Worm (Caenorhabditis elegans) whole organism, L3 larva: ENCODE results near the gene rheb-1.
A peak's percentile ranks its signal among the peaks of the same experiment; 100 is the strongest.
"Not testable (repeated sequence)": the region's sequence is repeated elsewhere in the genome, so short reads cannot be mapped to it uniquely, and the experiment has no call there.

Experiments used
- R02D3.7 ChIP-seq: fragments of 150-350 bp; optimal IDR thresholded peaks from 2 replicates; lab custom pipeline; 2014; ENCODE audit warnings: missing biosample characterization, missing genetic modification characterization
- aly-2 ChIP-seq: fragments of 150-350 bp; optimal IDR thresholded peaks from 2 replicates; lab custom pipeline; 2014; ENCODE audit warnings: missing biosample characterization, missing genetic modification characterization
- ama-1 ChIP-seq: fragments of 150-350 bp; optimal IDR thresholded peaks from 2 replicates; lab custom pipeline; 2018
- ceh-28 ChIP-seq: fragments of 150-350 bp; optimal IDR thresholded peaks from 2 replicates; lab custom pipeline; 2014; ENCODE audit warnings: missing biosample characterization, missing genetic modification reagents, missing genetic modification characterization
- ceh-82 ChIP-seq: fragments of 150-350 bp; optimal IDR thresholded peaks from 2 replicates; lab custom pipeline; 2014; ENCODE audit warnings: missing biosample characterization, missing genetic modification characterization
- egl-27 ChIP-seq: sonication (generic microtip); optimal IDR thresholded peaks from 4 replicates; lab custom pipeline; 2017; ENCODE audit warnings: missing biosample characterization, missing genetic modification reagents, missing genetic modification characterization
- egl-5 ChIP-seq: fragments of 150-350 bp; optimal IDR thresholded peaks from 2 replicates; lab custom pipeline; 2017; ENCODE audit warnings: missing biosample characterization, missing genetic modification reagents, missing genetic modification characterization, inconsistent platforms
- elt-2 ChIP-seq: sonication (generic microtip); optimal IDR thresholded peaks from 2 replicates; lab custom pipeline; 2016; ENCODE audit warnings: missing genetic modification reagents, mild to moderate bottlenecking, missing genetic modification characterization, missing compliant biosample characterization
- elt-3 ChIP-seq, 3 experiments: fragments of 150-350 bp in 1 of 3; sonication (generic microtip) in 2 of 3; optimal IDR thresholded peaks; 2 replicates in 2 of 3; 4 replicates in 1 of 3; lab custom pipeline; 2014 to 2017; ENCODE audit warnings: missing biosample characterization in 3 of 3, missing genetic modification characterization in 3 of 3
- eor-1 ChIP-seq, 2 experiments: fragments of 150-350 bp; optimal IDR thresholded peaks; 2 replicates each; lab custom pipeline; 2014 to 2018; ENCODE audit warnings: missing biosample characterization in 2 of 2, missing genetic modification characterization in 2 of 2
- fkh-10 ChIP-seq: sonication (generic microtip); optimal IDR thresholded peaks from 2 replicates; lab custom pipeline; 2017; ENCODE audit warnings: missing biosample characterization, missing genetic modification reagents, missing genetic modification characterization
- fkh-2 ChIP-seq: fragments of 150-350 bp; optimal IDR thresholded peaks from 2 replicates; lab custom pipeline; 2014; ENCODE audit warnings: missing biosample characterization, missing genetic modification reagents, missing genetic modification characterization
- hmg-11 ChIP-seq: sonication (generic microtip); optimal IDR thresholded peaks from 2 replicates; lab custom pipeline; 2016; ENCODE audit warnings: missing genetic modification characterization, missing compliant biosample characterization
- jun-1 ChIP-seq: fragments of 150-350 bp; optimal IDR thresholded peaks from 2 replicates; lab custom pipeline; 2014; ENCODE audit warnings: missing biosample characterization, missing genetic modification reagents, missing genetic modification characterization
- lin-15B ChIP-seq: fragments of 150-350 bp; optimal IDR thresholded peaks from 2 replicates; lab custom pipeline; 2014; ENCODE audit warnings: missing biosample characterization, missing genetic modification characterization
- lin-39 ChIP-seq: fragments of 150-350 bp; optimal IDR thresholded peaks from 2 replicates; lab custom pipeline; 2018; ENCODE audit warnings: missing biosample characterization, missing genetic modification reagents, missing genetic modification characterization
- lsy-12 ChIP-seq: sonication (generic microtip); optimal IDR thresholded peaks from 2 replicates; lab custom pipeline; 2016; ENCODE audit warnings: mild to moderate bottlenecking, missing genetic modification characterization, missing compliant biosample characterization
- nfya-1 ChIP-seq: sonication (generic microtip); optimal IDR thresholded peaks from 2 replicates; lab custom pipeline; 2017; ENCODE audit warnings: missing genetic modification characterization, mild to moderate bottlenecking, missing compliant biosample characterization, antibody characterized with exemption, moderate library complexity; ENCODE audit not compliant: insufficient read depth
- nhr-11 ChIP-seq: fragments of 150-350 bp; optimal IDR thresholded peaks from 2 replicates; lab custom pipeline; 2014; ENCODE audit warnings: missing biosample characterization, missing genetic modification characterization
- nhr-12 ChIP-seq: fragments of 150-350 bp; optimal IDR thresholded peaks from 2 replicates; lab custom pipeline; 2014; ENCODE audit warnings: missing biosample characterization, missing genetic modification characterization
- nhr-23 ChIP-seq: fragments of 150-350 bp; optimal IDR thresholded peaks from 2 replicates; lab custom pipeline; 2014; ENCODE audit warnings: missing biosample characterization, missing genetic modification reagents, missing genetic modification characterization
- nhr-237 ChIP-seq: fragments of 150-350 bp; optimal IDR thresholded peaks from 2 replicates; lab custom pipeline; 2014; ENCODE audit warnings: missing biosample characterization, missing genetic modification characterization
- nhr-25 ChIP-seq: sonication (generic microtip); optimal IDR thresholded peaks from 2 replicates; lab custom pipeline; 2017; ENCODE audit warnings: missing biosample characterization, missing genetic modification characterization
- nhr-43 ChIP-seq: sonication (generic microtip); optimal IDR thresholded peaks from 2 replicates; lab custom pipeline; 2016; ENCODE audit warnings: mild to moderate bottlenecking, missing genetic modification characterization, missing compliant biosample characterization; ENCODE audit not compliant: poor library complexity, severe bottlenecking
- nhr-76 ChIP-seq: fragments of 150-350 bp; sonication (generic microtip); optimal IDR thresholded peaks from 5 replicates; lab custom pipeline; 2014; ENCODE audit warnings: missing biosample characterization, missing genetic modification characterization
- nhr-77 ChIP-seq: fragments of 150-350 bp; optimal IDR thresholded peaks from 2 replicates; lab custom pipeline; 2014; ENCODE audit warnings: missing biosample characterization, missing genetic modification characterization
- pha-4 ChIP-seq: fragments of 150-350 bp; optimal IDR thresholded peaks from 2 replicates; lab custom pipeline; 2014; ENCODE audit warnings: missing biosample characterization, missing genetic modification reagents, missing genetic modification characterization
- pqm-1 ChIP-seq: fragments of 150-350 bp; optimal IDR thresholded peaks from 2 replicates; lab custom pipeline; 2017; ENCODE audit warnings: missing biosample characterization, missing genetic modification characterization, inconsistent platforms
- skn-1 ChIP-seq: fragments of 150-350 bp; optimal IDR thresholded peaks from 2 replicates; lab custom pipeline; 2014; ENCODE audit warnings: missing biosample characterization, missing genetic modification characterization
- snpc-4 ChIP-seq: fragments of 150-350 bp; optimal IDR thresholded peaks from 2 replicates; lab custom pipeline; 2014; ENCODE audit warnings: missing biosample characterization, missing genetic modification characterization
- tbx-2 ChIP-seq: sonication (generic microtip); optimal IDR thresholded peaks from 2 replicates; lab custom pipeline; 2016; ENCODE audit warnings: mild to moderate bottlenecking, missing genetic modification characterization, missing compliant biosample characterization
- unc-39 ChIP-seq: sonication (generic microtip); optimal IDR thresholded peaks from 4 replicates; lab custom pipeline; 2017; ENCODE audit warnings: missing biosample characterization, missing genetic modification characterization
- zag-1 ChIP-seq: fragments of 150-350 bp; optimal IDR thresholded peaks from 2 replicates; lab custom pipeline; 2014; ENCODE audit warnings: missing biosample characterization, missing genetic modification characterization
- ztf-11 ChIP-seq: fragments of 150-350 bp; optimal IDR thresholded peaks from 2 replicates; lab custom pipeline; 2014; ENCODE audit warnings: missing biosample characterization, missing genetic modification characterization
- ztf-4 ChIP-seq: fragments of 150-350 bp; optimal IDR thresholded peaks from 2 replicates; lab custom pipeline; 2014; ENCODE audit warnings: missing biosample characterization, missing genetic modification characterization

rheb-1 gene

ce11 chrIII:9426301-9426700 lies 29.5 kb downstream of the rheb-1 start, which contains the start of gene T26G10.5:
Gene T26G10.5 (minus strand): TSS chrIII:9426401.
- TF ChIP-seq tbx-2 (tag; lab: Kevin White, UChicago), result no peak
- TF ChIP-seq, all 47 proteins: peak for 0

ce11 chrIII:9420231-9420630 lies 35.6 kb downstream of the rheb-1 start, which contains the start of gene T26G10.4:
Gene T26G10.4 (plus strand): TSS chrIII:9420531.
- TF ChIP-seq lin-15B; tbx-2 (tag; lab: Kevin White, UChicago); fkh-10 (GFP tag; lab: Kevin White, UChicago): not testable (repeated sequence)

ce11 chrIII:9413340-9413739 lies 42.5 kb downstream of the rheb-1 start, which contains the start of gene T26G10.3:
Gene T26G10.3 (minus strand): TSS chrIII:9413440.
- TF ChIP-seq egl-27 (tag; lab: Kevin White, UChicago) (no peak), ama-1 (no peak), nhr-237 (tag; lab: Kevin White, UChicago) (no peak), ceh-82 (tag; lab: Kevin White, UChicago) (no peak), nhr-77 (tag; lab: Kevin White, UChicago) (no peak), lin-15B (no peak), skn-1 (tag; lab: Kevin White, UChicago) (no peak), ceh-28 (tag; lab: Kevin White, UChicago) (no peak), elt-3 (tag; optimal IDR thresholded peaks at IDR 0.05; lab: Kevin White, UChicago) (no peak), pqm-1 (tag; lab: Kevin White, UChicago) (no peak), nfya-1 (tag; lab: Kevin White, UChicago) (no peak), hmg-11 (no peak), eor-1 (tag; optimal IDR thresholded peaks at IDR 0.05; lab: Kevin White, UChicago) (no peak), nhr-11 (tag; lab: Kevin White, UChicago) (no peak), pha-4 (no peak), lin-39 (tag; lab: Kevin White, UChicago) (no peak), ztf-4 (tag; lab: Kevin White, UChicago) (no peak), tbx-2 (tag; lab: Kevin White, UChicago) (no peak), zag-1 (tag; lab: Kevin White, UChicago) (no peak), unc-39 (no peak)
- TF ChIP-seq, all 47 proteins: peak for 0

- TF ChIP-seq snpc-4 (tag; lab: Kevin White, UChicago) (peak; percentile 90), lin-15B (peak; percentile 24)
Measured at ce11 chrIII:9408304-9408703, 47.5 kb downstream of the rheb-1 start.

ce11 chrIII:9406600-9406999 lies 49.2 kb downstream of the rheb-1 start, which contains the start of gene T26G10.1:
Gene T26G10.1 (minus strand): TSS chrIII:9406641.
- TF ChIP-seq nhr-76 (tag; lab: Kevin White, UChicago) (no peak), pha-4 (peak; percentile 40), fkh-10 (GFP tag; lab: Kevin White, UChicago) (peak; percentile 7), skn-1 (tag; lab: Kevin White, UChicago) (peak; percentile 31), fkh-2 (tag; lab: Kevin White, UChicago) (no peak), lin-15B (peak; percentile 95), ceh-28 (tag; lab: Kevin White, UChicago) (peak; percentile 55), lsy-12 (tag; lab: Kevin White, UChicago) (peak; percentile 9), elt-2 (tag; lab: Kevin White, UChicago) (peak; percentile 31), hmg-11 (peak; percentile 30), egl-5 (no peak), nhr-23 (tag; lab: Kevin White, UChicago) (peak; percentile 61), ztf-11 (tag; lab: Kevin White, UChicago) (no peak), zag-1 (tag; lab: Kevin White, UChicago) (no peak), nfya-1 (tag; lab: Kevin White, UChicago) (peak; percentile 73), nhr-12 (tag; lab: Kevin White, UChicago) (no peak), nhr-77 (tag; lab: Kevin White, UChicago) (peak; percentile 52), lin-39 (tag; lab: Kevin White, UChicago) (peak; percentile 31), nhr-25 (tag; lab: Kevin White, UChicago) (peak; percentile 41), tbx-2 (tag; lab: Kevin White, UChicago) (peak; percentile 19), snpc-4 (tag; lab: Kevin White, UChicago) (peak; percentile 80), jun-1 (peak; percentile 19), R02D3.7 (tag; lab: Kevin White, UChicago) (peak; percentile 97), pqm-1 (tag; lab: Kevin White, UChicago) (peak; percentile 19), aly-2 (tag; lab: Kevin White, UChicago) (no peak), nhr-43 (tag; lab: Kevin White, UChicago) (peak; percentile 59)
- TF ChIP-seq, all 47 proteins: peak for 19
